Worm (Caenorhabditis elegans): ENCODE data around the gene try-1.
A peak's percentile ranks its signal among the peaks of the same experiment; 100 is the strongest.

Gene try-1

DNA sequence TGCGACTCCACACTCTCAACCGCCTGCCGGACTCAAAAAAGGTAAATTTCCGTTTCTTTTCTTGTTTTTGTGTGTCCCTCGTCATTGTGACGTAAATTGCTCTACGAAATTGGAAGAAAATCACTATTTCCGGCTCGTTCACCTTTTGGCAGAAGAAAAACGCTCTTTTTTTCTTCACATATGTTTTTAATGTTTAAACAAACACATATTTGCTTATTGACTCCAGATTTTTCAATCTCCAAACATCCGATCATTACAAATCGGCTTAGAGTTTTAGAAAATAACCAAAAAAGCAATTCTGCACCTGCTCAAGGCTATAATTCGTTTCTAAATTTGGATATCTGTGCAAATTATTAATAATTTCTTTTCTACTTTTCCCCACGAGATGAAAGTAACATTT lies 43.4 kb downstream of the try-1 start:
- TF ChIP-seq sem-4 (tag; optimal IDR thresholded peaks at IDR 0.05), result no peak
- no peak for TF ChIP-seq elt-3 (tag; optimal IDR thresholded peaks at IDR 0.05)
- no peak for TF ChIP-seq dmd-4 (tag; optimal IDR thresholded peaks at IDR 0.05)
- no peak for TF ChIP-seq lin-11 (tag; optimal IDR thresholded peaks at IDR 0.05)
- TF ChIP-seq ceh-82 (tag; optimal IDR thresholded peaks at IDR 0.05), result no peak
- no peak for TF ChIP-seq alr-1 (tag; optimal IDR thresholded peaks at IDR 0.05)
- TF ChIP-seq aly-2 (tag; optimal IDR thresholded peaks at IDR 0.05), result no peak
- no peak for TF ChIP-seq nhr-25 (tag; optimal IDR thresholded peaks at IDR 0.05)
- no peak for TF ChIP-seq Y55F3AM.14 (GFP tag; optimal IDR thresholded peaks at IDR 0.05)
- no peak for TF ChIP-seq mab-5 (tag; optimal IDR thresholded peaks at IDR 0.05)
- TF ChIP-seq peb-1 (tag; optimal IDR thresholded peaks at IDR 0.05), result no peak
- TF ChIP-seq lin-39 (tag; optimal IDR thresholded peaks at IDR 0.05), result no peak
- no peak for TF ChIP-seq lsy-2 (tag; optimal IDR thresholded peaks at IDR 0.05)
- no peak for TF ChIP-seq nhr-6 (tag; optimal IDR thresholded peaks at IDR 0.05)

DNA sequence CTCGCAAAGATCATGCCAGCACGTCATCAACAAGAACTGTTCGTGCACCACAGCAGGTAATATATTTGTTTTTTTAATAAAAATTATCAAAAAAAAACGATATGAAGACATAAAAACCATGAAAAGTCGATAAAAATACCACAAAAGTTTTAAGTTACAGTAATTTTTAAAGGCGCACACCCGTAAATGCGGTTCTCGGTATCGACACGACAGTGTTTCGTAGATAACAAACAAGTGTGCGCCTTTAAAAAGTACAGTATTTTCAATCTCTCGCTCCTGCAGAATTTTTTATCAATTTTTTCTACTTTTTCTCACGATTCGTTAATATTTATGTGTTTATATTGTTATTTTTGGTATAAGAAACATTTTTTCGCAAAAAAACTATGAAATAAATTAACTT lies 44.0 kb downstream of the try-1 start:
- TF ChIP-seq dmd-4 (tag; optimal IDR thresholded peaks at IDR 0.05) (no peak), nhr-23 (tag; optimal IDR thresholded peaks at IDR 0.05) (no peak), unc-55 (GFP tag; optimal IDR thresholded peaks at IDR 0.05) (no peak), gmeb-1 (tag; optimal IDR thresholded peaks at IDR 0.05) (no peak), nhr-21 (tag; optimal IDR thresholded peaks at IDR 0.05) (no peak), fos-1 (tag; optimal IDR thresholded peaks at IDR 0.05) (no peak), alr-1 (tag; optimal IDR thresholded peaks at IDR 0.05) (no peak)

ce11 chrII:4904778-4905177 lies 44.5 kb downstream of the try-1 start, which contains the start of gene btbd-10:
Gene btbd-10 (plus strand): TSS chrII:4905008.
- TF ChIP-seq elt-1 (tag; optimal IDR thresholded peaks at IDR 0.05), result no peak
- no peak for TF ChIP-seq ZK546.5 (tag; optimal IDR thresholded peaks at IDR 0.05)
- no peak for TF ChIP-seq C34F6.9 (tag; optimal IDR thresholded peaks at IDR 0.05)
- TF ChIP-seq snpc-4 (tag; optimal IDR thresholded peaks at IDR 0.05), result no peak
- no peak for TF ChIP-seq sma-3 (GFP tag; optimal IDR thresholded peaks at IDR 0.05)
- no peak for TF ChIP-seq Y55F3AM.14 (GFP tag; optimal IDR thresholded peaks at IDR 0.05)
- TF ChIP-seq lin-13 (GFP tag; optimal IDR thresholded peaks at IDR 0.05), result no peak
- TF ChIP-seq nhr-12 (tag; optimal IDR thresholded peaks at IDR 0.05), result no peak
- no peak for TF ChIP-seq crh-2 (tag; optimal IDR thresholded peaks at IDR 0.05)
- no peak for TF ChIP-seq nhr-129 (tag; optimal IDR thresholded peaks at IDR 0.05)
- no peak for TF ChIP-seq nhr-11 (tag; optimal IDR thresholded peaks at IDR 0.05)
- no peak for TF ChIP-seq nhr-77 (tag; optimal IDR thresholded peaks at IDR 0.05)

DNA sequence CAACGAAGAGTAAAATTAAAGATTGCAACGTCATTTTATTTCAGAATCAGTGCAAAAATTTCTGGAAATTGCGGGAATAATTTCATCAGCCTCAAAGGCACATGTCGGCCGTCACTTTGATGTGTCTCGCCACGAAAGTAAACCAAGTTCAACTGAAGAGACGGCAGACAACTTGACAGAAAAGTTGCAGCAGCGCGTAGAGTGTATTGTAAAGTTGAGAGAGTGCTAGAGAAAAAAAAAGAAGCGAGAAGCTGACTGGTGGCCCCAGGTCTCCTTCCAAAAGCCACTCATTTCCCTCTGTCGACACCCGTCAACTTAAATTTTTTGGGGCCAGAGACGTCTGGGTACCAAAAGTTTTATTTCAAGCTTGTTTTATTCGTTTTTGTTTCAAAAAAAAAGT lies 45.0 kb downstream of the try-1 start:
- peak; percentile 31 for TF ChIP-seq nhr-21 (tag; optimal IDR thresholded peaks at IDR 0.05)
- peak; percentile 25 for TF ChIP-seq mab-5 (tag; optimal IDR thresholded peaks at IDR 0.05)
- peak; percentile 71 for TF ChIP-seq fos-1 (tag; optimal IDR thresholded peaks at IDR 0.05)
- peak; percentile 39 for TF ChIP-seq ztf-4 (tag; optimal IDR thresholded peaks at IDR 0.05)
- peak in 1 of 2 experiments; percentile 83 for TF ChIP-seq lsy-2 (tag; optimal IDR thresholded peaks at IDR 0.05)
- peak; percentile 93 for TF ChIP-seq unc-55 (GFP tag; optimal IDR thresholded peaks at IDR 0.05)
- peak; percentile 64 for TF ChIP-seq snpc-4 (tag; optimal IDR thresholded peaks at IDR 0.05)
- peak; percentile 89 for TF ChIP-seq nhr-129 (tag; optimal IDR thresholded peaks at IDR 0.05)
- TF ChIP-seq nhr-25 (tag; optimal IDR thresholded peaks at IDR 0.05), result peak; percentile 69
- peak; percentile 58 for TF ChIP-seq lin-13 (GFP tag; optimal IDR thresholded peaks at IDR 0.05)
- TF ChIP-seq unc-62 (GFP tag; optimal IDR thresholded peaks at IDR 0.05), result no peak
- no peak for TF ChIP-seq aly-2 (tag; optimal IDR thresholded peaks at IDR 0.05)
- no peak for TF ChIP-seq lin-39 (tag; optimal IDR thresholded peaks at IDR 0.05)
- TF ChIP-seq unc-39 (tag; optimal IDR thresholded peaks at IDR 0.05), result no peak
- peak; percentile 43 for TF ChIP-seq sem-4 (tag; optimal IDR thresholded peaks at IDR 0.05)
- peak; percentile 71 for TF ChIP-seq gmeb-1 (tag; optimal IDR thresholded peaks at IDR 0.05)
- peak; percentile 6 for TF ChIP-seq nhr-6 (tag; optimal IDR thresholded peaks at IDR 0.05)
- peak; percentile 38 to 59 for TF ChIP-seq mdl-1 (tag; optimal IDR thresholded peaks at IDR 0.05)
- TF ChIP-seq C34F6.9 (tag; optimal IDR thresholded peaks at IDR 0.05), result peak; percentile 92
- TF ChIP-seq lin-11 (tag; optimal IDR thresholded peaks at IDR 0.05), result peak; percentile 41
- TF ChIP-seq sma-9 (GFP tag; optimal IDR thresholded peaks at IDR 0.05), result peak; percentile 70
- no peak for TF ChIP-seq sma-9 (tag; optimal IDR thresholded peaks at IDR 0.05)
- no peak for TF ChIP-seq nhr-77 (tag; optimal IDR thresholded peaks at IDR 0.05)
- TF ChIP-seq ceh-16 (tag; optimal IDR thresholded peaks at IDR 0.05), result no peak
- peak; percentile 51 for TF ChIP-seq zag-1 (tag; optimal IDR thresholded peaks at IDR 0.05)
- peak; percentile 59 for TF ChIP-seq ama-1 (optimal IDR thresholded peaks at IDR 0.05)
- peak; percentile 76 for TF ChIP-seq F13H6.1 (tag; optimal IDR thresholded peaks at IDR 0.05)
- TF ChIP-seq crh-2 (tag; optimal IDR thresholded peaks at IDR 0.05), result peak; percentile 87

All from whole organism, L2 larva.